Worm (Caenorhabditis elegans) whole organism, L1 larva: ENCODE data around the gene lin-15A.
A peak's percentile ranks its signal among the peaks of the same experiment; 100 is the strongest.

Source experiments
- C16A3.4 ChIP-seq: fragments of 150-350 bp; optimal IDR thresholded peaks from 2 replicates; lab custom pipeline; 2014; ENCODE audit warnings: missing biosample characterization, missing genetic modification characterization
- C34B4.2 ChIP-seq: sonication (generic microtip); optimal IDR thresholded peaks from 2 replicates; lab custom pipeline; 2017; ENCODE audit warnings: mild to moderate bottlenecking, missing genetic modification characterization, missing compliant biosample characterization
- F16B12.6 ChIP-seq: fragments of 150-350 bp; optimal IDR thresholded peaks from 2 replicates; lab custom pipeline; 2014; ENCODE audit warnings: missing biosample characterization, missing genetic modification characterization
- Y116A8C.19 ChIP-seq: sonication (generic microtip); optimal IDR thresholded peaks from 2 replicates; lab custom pipeline; 2016; ENCODE audit warnings: missing compliant biosample characterization, missing genetic modification characterization, borderline replicate concordance
- blmp-1 ChIP-seq: fragments of 150-350 bp; optimal IDR thresholded peaks from 2 replicates; lab custom pipeline; 2014; ENCODE audit warnings: missing biosample characterization, missing genetic modification characterization
- ceh-63 ChIP-seq: fragments of 200-800 bp; sonication (Bioruptor generic); optimal IDR thresholded peaks from 2 replicates; lab custom pipeline; 2018; ENCODE audit warnings: mild to moderate bottlenecking, missing genetic modification characterization, missing compliant biosample characterization
- ceh-90 ChIP-seq: sonication (generic microtip); optimal IDR thresholded peaks from 2 replicates; lab custom pipeline; 2016; ENCODE audit warnings: missing genetic modification characterization, missing compliant biosample characterization
- ces-1 ChIP-seq: fragments of 150-350 bp; optimal IDR thresholded peaks from 2 replicates; lab custom pipeline; 2014; ENCODE audit warnings: missing biosample characterization, missing genetic modification reagents, missing genetic modification characterization
- dpl-1 ChIP-seq, 3 experiments: fragments of 150-350 bp in 2 of 3; sonication (generic microtip) in 1 of 3; optimal IDR thresholded peaks; 2 replicates each; lab custom pipeline; 2014 to 2017; ENCODE audit warnings: missing biosample characterization in 3 of 3, missing genetic modification characterization in 3 of 3, missing genetic modification reagents in 3 of 3
- efl-1 ChIP-seq, 4 experiments: fragments of 150-350 bp; optimal IDR thresholded peaks in 3 of 4; peaks in 1 of 4; 1 replicate in 1 of 4; 2 replicates in 3 of 4; lab custom pipeline; 2014; ENCODE audit warnings: missing biosample characterization in 2 of 4, missing genetic modification characterization in 2 of 4, missing genetic modification reagents in 2 of 4
- egl-27 ChIP-seq, 2 experiments: fragments of 150-350 bp in 1 of 2; sonication (generic microtip); optimal IDR thresholded peaks; 3 replicates each; lab custom pipeline; 2017 to 2018; ENCODE audit warnings: missing biosample characterization in 2 of 2, missing genetic modification characterization in 2 of 2, missing genetic modification reagents in 2 of 2
- ets-5 ChIP-seq: fragments of 200-800 bp; sonication (Bioruptor generic); IDR thresholded peaks from 2 replicates; pipeline ENCODE4 v1.3.6; 2022; ENCODE audit warnings: missing genetic modification characterization, missing compliant biosample characterization
- fkh-4 ChIP-seq: sonication (generic microtip); optimal IDR thresholded peaks from 2 replicates; lab custom pipeline; 2016; ENCODE audit warnings: missing compliant biosample characterization, missing genetic modification characterization, borderline replicate concordance
- fos-1 ChIP-seq: fragments of 150-350 bp; optimal IDR thresholded peaks from 2 replicates; lab custom pipeline; 2014; ENCODE audit warnings: missing biosample characterization, missing genetic modification characterization
- hpl-2 ChIP-seq: fragments of 150-350 bp; optimal IDR thresholded peaks from 2 replicates; lab custom pipeline; 2014; ENCODE audit warnings: missing biosample characterization, missing genetic modification reagents, missing genetic modification characterization
- jun-1 ChIP-seq: fragments of 150-350 bp; optimal IDR thresholded peaks from 2 replicates; lab custom pipeline; 2014; ENCODE audit warnings: missing biosample characterization, missing genetic modification reagents, missing genetic modification characterization
- lin-15B ChIP-seq: fragments of 150-350 bp; sonication (generic microtip); optimal IDR thresholded peaks from 3 replicates; lab custom pipeline; 2014; ENCODE audit warnings: missing biosample characterization, missing genetic modification characterization
- lin-35 ChIP-seq, 2 experiments: fragments of 150-350 bp; optimal IDR thresholded peaks; 2 replicates each; lab custom pipeline; 2014; ENCODE audit warnings: missing biosample characterization in 2 of 2, missing genetic modification characterization in 2 of 2, missing genetic modification reagents in 2 of 2
- lsy-2 ChIP-seq, 2 experiments: fragments of 150-350 bp; optimal IDR thresholded peaks; 2 replicates each; lab custom pipeline; 2014; ENCODE audit warnings: missing biosample characterization in 2 of 2, missing genetic modification characterization in 2 of 2
- mdl-1 ChIP-seq, 2 experiments: fragments of 150-350 bp; optimal IDR thresholded peaks; 2 replicates each; lab custom pipeline; 2014 to 2017; ENCODE audit warnings: missing biosample characterization in 2 of 2, missing genetic modification characterization in 2 of 2, inconsistent platforms in 1 of 2
- nhr-11 ChIP-seq: fragments of 150-350 bp; optimal IDR thresholded peaks from 2 replicates; lab custom pipeline; 2014; ENCODE audit warnings: missing biosample characterization, missing genetic modification characterization
- nhr-12 ChIP-seq: sonication (generic microtip); optimal IDR thresholded peaks from 2 replicates; lab custom pipeline; 2017; ENCODE audit warnings: missing biosample characterization, missing genetic modification characterization
- nhr-237 ChIP-seq: fragments of 150-350 bp; optimal IDR thresholded peaks from 2 replicates; lab custom pipeline; 2014; ENCODE audit warnings: missing biosample characterization, missing genetic modification characterization
- nhr-28 ChIP-seq: fragments of 150-350 bp; optimal IDR thresholded peaks from 2 replicates; lab custom pipeline; 2014; ENCODE audit warnings: missing biosample characterization, missing genetic modification characterization
- nhr-47 ChIP-seq: sonication (generic microtip); optimal IDR thresholded peaks from 2 replicates; lab custom pipeline; 2016; ENCODE audit warnings: mild to moderate bottlenecking, missing genetic modification characterization, moderate library complexity, missing compliant biosample characterization
- nhr-76 ChIP-seq: sonication (generic microtip); optimal IDR thresholded peaks from 2 replicates; lab custom pipeline; 2017; ENCODE audit warnings: missing biosample characterization, missing genetic modification characterization
- nhr-85 ChIP-seq: sonication (generic microtip); peaks from one replicate; lab custom pipeline; 2016; ENCODE audit warnings: missing genetic modification characterization, inconsistent platforms, missing compliant biosample characterization
- pag-3 ChIP-seq: sonication (generic microtip); optimal IDR thresholded peaks from 2 replicates; lab custom pipeline; 2017; ENCODE audit warnings: missing genetic modification characterization, mild to moderate bottlenecking, missing compliant biosample characterization, antibody characterized with exemption, borderline replicate concordance; ENCODE audit not compliant: insufficient read depth
- snpc-4 ChIP-seq: fragments of 150-350 bp; optimal IDR thresholded peaks from 2 replicates; lab custom pipeline; 2014; ENCODE audit warnings: missing biosample characterization, missing genetic modification characterization
- unc-86 ChIP-seq: sonication (generic microtip); optimal IDR thresholded peaks from 2 replicates; lab custom pipeline; 2016; ENCODE audit warnings: missing genetic modification characterization, missing compliant biosample characterization
- vab-15 ChIP-seq: sonication (generic microtip); optimal IDR thresholded peaks from 2 replicates; lab custom pipeline; 2017; ENCODE audit warnings: missing genotype, mild to moderate bottlenecking, missing genetic modification characterization, missing compliant biosample characterization
- xbp-1 ChIP-seq: sonication (generic microtip); optimal IDR thresholded peaks from 2 replicates; lab custom pipeline; 2016; ENCODE audit warnings: missing genetic modification characterization, missing compliant biosample characterization

The lin-15A gene

ce11 chrX:15746705-15747104, 14.9 kb downstream of the lin-15A start, which contains the start of gene srxa-9:
srxa-9 (plus strand) TSS chrX:15747005.
- TF ChIP-seq jun-1 (tag; lab: Kevin White, UChicago) (no peak), mdl-1 (tag; optimal IDR thresholded peaks at IDR 0.05; lab: Kevin White, UChicago) (no peak)

ce11 chrX:15747814-15748213, 16.0 kb downstream of the lin-15A start:
- TF ChIP-seq blmp-1 (tag; lab: Kevin White, UChicago) (peak; percentile 59), unc-86 (no peak), hpl-2 (GFP tag; lab: Kevin White, UChicago) (no peak), lin-15B (peak; percentile 27), nhr-28 (no peak), efl-1 (optimal IDR thresholded peaks at IDR 0.05; lab: Kevin White, UChicago) (no peak), efl-1 (GFP tag; optimal IDR thresholded peaks at IDR 0.05 in 1 of 2; lab: Kevin White, UChicago) (no peak)

- TF ChIP-seq Y116A8C.19 = no peak
Observed at ce11 chrX:15751245-15751644, 19.5 kb downstream of the lin-15A start.

ce11 chrX:15757169-15757568, 25.4 kb downstream of the lin-15A start, which contains the start of gene wrt-4:
wrt-4 (minus strand) TSS chrX:15757269.
- no peak for TF ChIP-seq dpl-1 (GFP tag; optimal IDR thresholded peaks at IDR 0.05; lab: Kevin White, UChicago)
- TF ChIP-seq snpc-4 (tag; lab: Kevin White, UChicago) = no peak
- TF ChIP-seq ceh-63 = no peak
- TF ChIP-seq lsy-2 (tag; optimal IDR thresholded peaks at IDR 0.05; lab: Kevin White, UChicago) = no peak
- TF ChIP-seq C34B4.2 (tag; lab: Kevin White, UChicago) = no peak
- no peak for TF ChIP-seq fos-1
- no peak for TF ChIP-seq xbp-1 (tag; lab: Kevin White, UChicago)
- no peak for TF ChIP-seq nhr-11 (tag; lab: Kevin White, UChicago)
- TF ChIP-seq vab-15 = no peak
- no peak for TF ChIP-seq ets-5
- TF ChIP-seq ceh-90 (tag; lab: Kevin White, UChicago) = no peak
- no peak for TF ChIP-seq C16A3.4
- no peak for TF ChIP-seq F16B12.6 (tag; lab: Kevin White, UChicago)
- no peak for TF ChIP-seq ces-1 (GFP tag; lab: Kevin White, UChicago)
- TF ChIP-seq lin-15B = no peak
- no peak for TF ChIP-seq nhr-47 (tag; lab: Kevin White, UChicago)

ce11 chrX:15759222-15759621, 27.5 kb downstream of the lin-15A start:
- TF ChIP-seq ets-5 (no peak), snpc-4 (tag; lab: Kevin White, UChicago) (peak; percentile 25)
- TF ChIP-seq, all 84 proteins: peak for 1

- TF ChIP-seq nhr-85 (peak; percentile 56), nhr-76 (no peak), fkh-4 (tag; lab: Kevin White, UChicago) (no peak), efl-1 (optimal IDR thresholded peaks at IDR 0.05; lab: Kevin White, UChicago) (no peak), efl-1 (GFP tag; optimal IDR thresholded peaks at IDR 0.05 in 1 of 2; lab: Kevin White, UChicago) (peak in 1 of 2 experiments; percentile 4), lin-35 (GFP tag; optimal IDR thresholded peaks at IDR 0.05; lab: Kevin White, UChicago) (no peak), egl-27 (tag; optimal IDR thresholded peaks at IDR 0.05; lab: Kevin White, UChicago) (no peak), nhr-12 (tag; lab: Kevin White, UChicago) (no peak), pag-3 (no peak), C34B4.2 (tag; lab: Kevin White, UChicago) (no peak), nhr-237 (no peak)
Observed at ce11 chrX:15766147-15766546, 34.4 kb downstream of the lin-15A start, which contains the start of gene bus-17. bus-17 (minus strand) TSS chrX:15766354.
